Worm (Caenorhabditis elegans) whole organism, mixed stage, embryonic: ENCODE data around the gene Y57G11C.43.

ENCODE experiments used
- bed-3 ChIP-seq: fragments of 200-800 bp; sonication (Bioruptor generic); optimal IDR thresholded peaks from 3 replicates; lab custom pipeline; 2018; ENCODE audit warnings: mild to moderate bottlenecking, missing genetic modification characterization, moderate library complexity, missing compliant biosample characterization
- drap-1 ChIP-seq: fragments of 200-800 bp; sonication (Bioruptor generic); optimal IDR thresholded peaks from 3 replicates; lab custom pipeline; 2018; ENCODE audit warnings: mild to moderate bottlenecking, missing genetic modification characterization, missing compliant biosample characterization
- hlh-1 ChIP-seq: fragments of 150-350 bp; optimal IDR thresholded peaks from 2 replicates; lab custom pipeline; 2014; ENCODE audit warnings: missing biosample characterization, missing genetic modification reagents, missing genetic modification characterization
- mep-1 ChIP-seq: fragments of 150-350 bp; optimal IDR thresholded peaks from 2 replicates; lab custom pipeline; 2017; ENCODE audit warnings: missing biosample characterization, missing genetic modification reagents, missing genetic modification characterization, inconsistent platforms
- nhr-28 ChIP-seq: fragments of 150-350 bp; optimal IDR thresholded peaks from 2 replicates; lab custom pipeline; 2014; ENCODE audit warnings: missing biosample characterization, missing genetic modification characterization
- nhr-76 ChIP-seq: sonication (generic microtip); optimal IDR thresholded peaks from 2 replicates; lab custom pipeline; 2017; ENCODE audit warnings: missing biosample characterization, missing genetic modification characterization
- sem-2 ChIP-seq: fragments of 200-800 bp; sonication (Bioruptor generic); optimal IDR thresholded peaks from 2 replicates; lab custom pipeline; 2018; ENCODE audit warnings: mild to moderate bottlenecking, missing genetic modification characterization, missing compliant biosample characterization
- sptf-1 ChIP-seq: sonication (generic microtip); optimal IDR thresholded peaks from 2 replicates; lab custom pipeline; 2017; ENCODE audit warnings: mild to moderate bottlenecking, missing genetic modification characterization, moderate library complexity, missing compliant biosample characterization
- unc-120 ChIP-seq: sonication (generic microtip); optimal IDR thresholded peaks from 2 replicates; lab custom pipeline; 2017; ENCODE audit warnings: missing genetic modification characterization, missing compliant biosample characterization; ENCODE audit not compliant: poor library complexity, severe bottlenecking
- ztf-11 ChIP-seq: fragments of 150-350 bp; optimal IDR thresholded peaks from 2 replicates; lab custom pipeline; 2014; ENCODE audit warnings: missing biosample characterization, missing genetic modification characterization

Gene Y57G11C.43

ce11 chrIV:14802316-14802715, 33.1 kb downstream of the Y57G11C.43 start, which contains the start of gene Y57G11C.1142:
Gene Y57G11C.1142 (plus strand): TSS chrIV:14802616.
- TF ChIP-seq nhr-76 (tag; lab: Kevin White, UChicago) (no peak), unc-120 (tag; lab: Kevin White, UChicago) (no peak), hlh-1 (tag; lab: Kevin White, UChicago) (no peak), sem-2 (no peak)

ce11 chrIV:14806903-14807302, 37.7 kb downstream of the Y57G11C.43 start, which contains the start of gene oig-5:
Gene oig-5 (plus strand): TSS chrIV:14807203.
- TF ChIP-seq sptf-1 (tag; lab: Kevin White, UChicago) (no peak), drap-1 (GFP tag; lab: Kevin White, UChicago) (no peak), ztf-11 (no peak)

- TF ChIP-seq drap-1 (GFP tag; lab: Kevin White, UChicago): no peak
- TF ChIP-seq hlh-1 (tag; lab: Kevin White, UChicago): no peak
- TF ChIP-seq nhr-28 (tag; lab: Kevin White, UChicago): no peak
- no peak for TF ChIP-seq mep-1 (tag; lab: Kevin White, UChicago)
- no peak for TF ChIP-seq sptf-1 (tag; lab: Kevin White, UChicago)
- TF ChIP-seq bed-3 (GFP tag; lab: Kevin White, UChicago): no peak
These were observed 47.0 kb downstream of the Y57G11C.43 start, which contains the start of gene Y57G11C.46 for ce11 chrIV:14816288-14816687. Gene Y57G11C.46 (minus strand): TSS chrIV:14816388.
